Worm (Caenorhabditis elegans): ENCODE results near the gene oat-1.
A peak's percentile ranks its signal among the peaks of the same experiment; 100 is the strongest.

The oat-1 gene

DNA sequence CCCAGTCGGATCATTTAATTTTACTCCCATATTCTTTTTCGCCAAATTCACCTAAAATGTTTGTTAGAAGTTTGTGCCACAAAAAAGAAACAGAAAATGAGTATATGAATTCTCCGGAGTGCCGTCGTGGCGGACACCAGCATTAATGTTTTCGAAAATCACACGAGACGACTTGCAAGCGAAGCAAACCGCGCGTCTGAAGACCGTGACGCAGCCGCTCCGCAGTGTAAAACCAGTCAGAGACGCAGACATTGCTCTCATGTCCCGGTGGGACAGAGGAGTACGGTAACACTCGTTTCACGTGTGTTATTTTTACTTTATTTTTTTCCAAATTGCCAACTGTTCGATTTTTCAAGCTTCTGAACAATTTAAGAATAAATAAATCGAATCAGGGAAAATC is 39.7 kb downstream of the oat-1 start, which contains the start of the genes T26A8.4 and pdtf-1 (continued):
- peak; percentile 100 for TF ChIP-seq nfya-1 (tag; optimal IDR thresholded peaks at IDR 0.05; ENCODE audit: insufficient read depth)
- peak; percentile 85 for TF ChIP-seq nhr-11 (tag; optimal IDR thresholded peaks at IDR 0.05)

DNA sequence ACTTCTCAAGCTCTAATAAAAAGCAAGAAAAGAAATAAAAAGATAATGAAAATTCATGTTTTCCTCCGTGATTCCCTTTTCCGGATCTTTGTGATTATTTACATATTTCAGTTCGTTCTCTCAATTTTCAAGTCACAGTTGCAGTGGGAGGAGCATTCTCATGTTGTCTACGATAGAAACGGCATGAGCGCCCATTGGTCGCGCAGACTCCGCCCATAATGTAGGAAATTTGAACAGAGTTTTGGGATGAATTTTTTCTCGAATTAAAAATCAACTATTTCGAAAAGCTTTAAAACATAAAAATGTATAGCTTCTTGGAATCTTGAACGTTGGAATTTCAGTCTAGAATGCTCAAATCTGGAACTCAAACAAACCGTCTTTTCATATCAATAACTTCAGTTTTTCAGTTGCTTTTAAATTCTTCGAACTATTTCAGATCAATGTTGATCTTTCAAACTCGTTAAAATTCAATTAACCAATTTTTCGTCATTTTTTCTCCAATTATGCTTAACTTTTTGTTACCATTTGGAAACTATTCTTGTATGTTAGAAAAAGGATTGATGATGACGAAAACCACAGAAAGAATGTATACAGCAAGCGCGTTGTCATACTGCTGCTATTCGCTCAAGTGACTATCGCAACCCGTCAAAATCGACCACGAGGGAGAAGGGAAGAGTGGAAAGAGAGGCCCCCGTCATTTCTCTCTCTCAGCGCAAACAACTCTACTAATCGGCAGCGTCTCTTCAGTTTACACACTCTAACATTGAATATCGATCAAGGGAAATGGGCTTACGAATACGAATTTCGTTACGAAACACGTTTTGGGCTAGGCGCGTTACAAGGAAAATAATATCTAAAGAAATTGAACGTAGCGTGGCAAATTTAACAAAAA is 40.6 kb downstream of the oat-1 start:
- TF ChIP-seq sea-2 (GFP tag; optimal IDR thresholded peaks at IDR 0.05) (no peak), ceh-28 (tag; optimal IDR thresholded peaks at IDR 0.05) (peak; percentile 81), nhr-67 (tag; optimal IDR thresholded peaks at IDR 0.05) (no peak), lin-15B (tag; optimal IDR thresholded peaks at IDR 0.05) (peak; percentile 52), aly-2 (tag; optimal IDR thresholded peaks at IDR 0.05) (peak; percentile 78), nhr-11 (tag; optimal IDR thresholded peaks at IDR 0.05) (no peak), eor-1 (tag; optimal IDR thresholded peaks at IDR 0.05) (no peak), zag-1 (tag; optimal IDR thresholded peaks at IDR 0.05) (no peak), nhr-12 (tag; optimal IDR thresholded peaks at IDR 0.05) (no peak), mdl-1 (tag; optimal IDR thresholded peaks at IDR 0.05) (peak; percentile 64), pqm-1 (tag; optimal IDR thresholded peaks at IDR 0.05) (no peak), ZK546.5 (tag; optimal IDR thresholded peaks at IDR 0.05) (no peak), nhr-25 (tag; optimal IDR thresholded peaks at IDR 0.05) (peak; percentile 86), ceh-82 (tag; optimal IDR thresholded peaks at IDR 0.05) (peak; percentile 31), nhr-28 (tag; optimal IDR thresholded peaks at IDR 0.05) (no peak), nhr-23 (tag; optimal IDR thresholded peaks at IDR 0.05) (peak; percentile 78), fkh-10 (GFP tag; optimal IDR thresholded peaks at IDR 0.05) (no peak), snpc-4 (tag; optimal IDR thresholded peaks at IDR 0.05) (peak; percentile 78), egl-27 (tag; optimal IDR thresholded peaks at IDR 0.05) (peak; percentile 21), daf-12 (tag; optimal IDR thresholded peaks at IDR 0.05) (no peak), skn-1 (tag; optimal IDR thresholded peaks at IDR 0.05) (peak; percentile 64), ceh-9 (tag; optimal IDR thresholded peaks at IDR 0.05) (no peak), nhr-43 (tag; optimal IDR thresholded peaks at IDR 0.05; ENCODE audit: poor library complexity, severe bottlenecking) (peak; percentile 79), pha-4 (tag; optimal IDR thresholded peaks at IDR 0.05) (peak; percentile 81), mml-1 (tag; optimal IDR thresholded peaks at IDR 0.05) (no peak), ceh-16 (tag; optimal IDR thresholded peaks at IDR 0.05) (peak; percentile 21), hmg-11 (tag; optimal IDR thresholded peaks at IDR 0.05) (no peak), nhr-237 (tag; optimal IDR thresholded peaks at IDR 0.05) (no peak), fos-1 (tag; optimal IDR thresholded peaks at IDR 0.05) (no peak), elt-2 (tag; optimal IDR thresholded peaks at IDR 0.05) (peak; percentile 35), nhr-77 (tag; optimal IDR thresholded peaks at IDR 0.05) (no peak), nhr-76 (tag; optimal IDR thresholded peaks at IDR 0.05) (no peak), R02D3.7 (tag; optimal IDR thresholded peaks at IDR 0.05) (peak; percentile 67), lsy-12 (tag; optimal IDR thresholded peaks at IDR 0.05) (peak; percentile 58), ztf-4 (tag; optimal IDR thresholded peaks at IDR 0.05) (peak; percentile 16), tbx-2 (tag; optimal IDR thresholded peaks at IDR 0.05) (peak; percentile 57), egl-5 (tag; optimal IDR thresholded peaks at IDR 0.05) (no peak), lin-39 (tag; optimal IDR thresholded peaks at IDR 0.05) (peak; percentile 78), fkh-2 (tag; optimal IDR thresholded peaks at IDR 0.05) (peak; percentile 42), elt-3 (tag; optimal IDR thresholded peaks at IDR 0.05) (peak in 1 of 3 experiments; percentile 10), ztf-11 (tag; optimal IDR thresholded peaks at IDR 0.05) (no peak), nfya-1 (tag; optimal IDR thresholded peaks at IDR 0.05; ENCODE audit: insufficient read depth) (peak; percentile 100), ama-1 (optimal IDR thresholded peaks at IDR 0.05) (peak; percentile 99), elt-1 (tag; optimal IDR thresholded peaks at IDR 0.05) (no peak), unc-39 (tag; optimal IDR thresholded peaks at IDR 0.05) (no peak), jun-1 (tag; optimal IDR thresholded peaks at IDR 0.05) (peak; percentile 52), unc-62 (GFP tag; optimal IDR thresholded peaks at IDR 0.05) (peak; percentile 72)

All from whole organism, L3 larva.